Fruit fly (Drosophila melanogaster) whole organism, adult: ENCODE data around the gene CG7492.

ENCODE experiments used
- CG11617 ChIP-seq: fragments of 200-800 bp; sonication (Bioruptor generic); optimal IDR thresholded peaks from 2 replicates; lab custom pipeline; 2017; ENCODE audit warnings: mild to moderate bottlenecking, missing biosample characterization, missing genetic modification reagents, missing genetic modification characterization
- CG12768 ChIP-seq: fragments of 200-800 bp; sonication (Bioruptor generic); optimal IDR thresholded peaks from 2 replicates; lab custom pipeline; 2017; ENCODE audit warnings: missing biosample characterization, missing genetic modification characterization, mild to moderate bottlenecking, moderate library complexity, missing genetic modification reagents
- CG14711 ChIP-seq: fragments of 200-800 bp; sonication (Bioruptor generic); optimal IDR thresholded peaks from 2 replicates; lab custom pipeline; 2018; ENCODE audit warnings: missing biosample characterization, mild to moderate bottlenecking, missing genetic modification characterization, moderate library complexity
- CG1620 ChIP-seq: fragments of 200-800 bp; sonication (Bioruptor generic); optimal IDR thresholded peaks from 2 replicates; lab custom pipeline; 2016; ENCODE audit warnings: missing biosample characterization, missing genetic modification characterization
- CG33017 ChIP-seq: fragments of 200-800 bp; sonication (Bioruptor generic); optimal IDR thresholded peaks from 2 replicates; lab custom pipeline; 2018; ENCODE audit warnings: missing biosample characterization, mild to moderate bottlenecking, missing genetic modification characterization, moderate library complexity
- CG5204 ChIP-seq: fragments of 200-800 bp; sonication (Bioruptor generic); optimal IDR thresholded peaks from 2 replicates; lab custom pipeline; 2016; ENCODE audit warnings: missing biosample characterization, missing genetic modification characterization
- CG7045 ChIP-seq: fragments of 200-800 bp; sonication (Bioruptor generic); optimal IDR thresholded peaks from 2 replicates; lab custom pipeline; 2017; ENCODE audit warnings: missing biosample characterization, mild to moderate bottlenecking, missing genetic modification characterization
- CG7101 ChIP-seq: fragments of 200-800 bp; sonication (Bioruptor generic); optimal IDR thresholded peaks from 2 replicates; lab custom pipeline; 2018; ENCODE audit warnings: missing biosample characterization, mild to moderate bottlenecking, missing genetic modification characterization, moderate library complexity
- Clk ChIP-seq: fragments of 200-800 bp; sonication (Bioruptor generic); optimal IDR thresholded peaks from 2 replicates; lab custom pipeline; 2017; ENCODE audit warnings: missing biosample characterization, missing genetic modification characterization
- Crg-1 ChIP-seq: fragments of 200-800 bp; sonication (Bioruptor generic); optimal IDR thresholded peaks from 2 replicates; lab custom pipeline; 2016; ENCODE audit warnings: missing biosample characterization, missing genetic modification characterization
- Hr96 ChIP-seq: fragments of 200-800 bp; sonication (Bioruptor generic); optimal IDR thresholded peaks from 2 replicates; lab custom pipeline; 2016; ENCODE audit warnings: missing biosample characterization, missing genetic modification characterization
- Mnt ChIP-seq: fragments of 200-800 bp; sonication (Bioruptor generic); optimal IDR thresholded peaks from 2 replicates; lab custom pipeline; 2016; ENCODE audit warnings: missing biosample characterization, mild to moderate bottlenecking, missing genetic modification characterization
- bab1 ChIP-seq: fragments of 200-800 bp; sonication (Bioruptor generic); optimal IDR thresholded peaks from 3 replicates; lab custom pipeline; 2019; ENCODE audit warnings: missing biosample characterization, mild to moderate bottlenecking, missing genetic modification characterization, moderate library complexity
- cic ChIP-seq: fragments of 200-800 bp; sonication (Bioruptor generic); optimal IDR thresholded peaks from 2 replicates; lab custom pipeline; 2017; ENCODE audit warnings: missing biosample characterization, mild to moderate bottlenecking, missing genetic modification characterization, moderate library complexity
- cnc ChIP-seq, 2 experiments: fragments of >200 bp; optimal IDR thresholded peaks; 2 replicates each; lab custom pipeline; 2017
- kay ChIP-seq: fragments of 200-800 bp; sonication (Bioruptor generic); peaks from one replicate; lab custom pipeline; 2016; ENCODE audit warnings: missing biosample characterization, missing genetic modification characterization, borderline replicate concordance
- ovo ChIP-seq: fragments of 200-800 bp; sonication (Bioruptor generic); optimal IDR thresholded peaks from 2 replicates; lab custom pipeline; 2016; ENCODE audit warnings: missing biosample characterization, missing genetic modification characterization
- pad ChIP-seq: fragments of 200-800 bp; sonication (Bioruptor generic); optimal IDR thresholded peaks from 3 replicates; lab custom pipeline; 2017; ENCODE audit warnings: missing biosample characterization, missing genetic modification characterization, mild to moderate bottlenecking, moderate library complexity, missing genetic modification reagents
- tj ChIP-seq: fragments of 200-800 bp; sonication (Bioruptor generic); optimal IDR thresholded peaks from 3 replicates; lab custom pipeline; 2017; ENCODE audit warnings: missing biosample characterization, mild to moderate bottlenecking, missing genetic modification characterization, moderate library complexity
- toe ChIP-seq: fragments of 200-800 bp; sonication (Bioruptor generic); optimal IDR thresholded peaks from 2 replicates; lab custom pipeline; 2016; ENCODE audit warnings: missing biosample characterization, missing genetic modification characterization

Gene CG7492

DNA sequence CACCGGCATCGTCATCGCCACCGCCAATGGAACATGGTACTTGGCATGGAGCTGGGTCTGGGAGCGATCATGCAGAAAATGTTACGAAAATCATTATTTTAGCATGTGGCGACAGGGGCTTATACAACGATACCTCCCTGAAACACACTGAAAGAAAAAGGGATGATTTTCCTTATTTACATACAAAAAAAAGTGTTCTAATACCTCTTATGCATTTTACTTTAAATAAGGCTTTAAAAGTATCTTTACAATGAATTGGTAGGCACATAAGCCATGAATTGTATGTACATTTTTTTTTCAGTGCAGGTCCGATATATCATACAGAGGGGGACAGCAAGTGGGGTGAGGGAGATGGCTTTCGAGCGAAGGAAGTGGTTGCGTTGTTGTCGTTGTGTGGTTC is 40.3 kb downstream of the CG7492 start:
- TF ChIP-seq CG14711 (tag; lab: Kevin White, UChicago) (no peak), Crg-1 (GFP tag; lab: Kevin White, UChicago) (no peak), CG5204 (GFP tag; lab: Kevin White, UChicago) (no peak), tj (no peak), pad (GFP tag; lab: Kevin White, UChicago) (no peak), Mnt (GFP tag; lab: Kevin White, UChicago) (no peak), kay (GFP tag; lab: Kevin White, UChicago) (no peak), cic (GFP tag; lab: Kevin White, UChicago) (no peak)

DNA sequence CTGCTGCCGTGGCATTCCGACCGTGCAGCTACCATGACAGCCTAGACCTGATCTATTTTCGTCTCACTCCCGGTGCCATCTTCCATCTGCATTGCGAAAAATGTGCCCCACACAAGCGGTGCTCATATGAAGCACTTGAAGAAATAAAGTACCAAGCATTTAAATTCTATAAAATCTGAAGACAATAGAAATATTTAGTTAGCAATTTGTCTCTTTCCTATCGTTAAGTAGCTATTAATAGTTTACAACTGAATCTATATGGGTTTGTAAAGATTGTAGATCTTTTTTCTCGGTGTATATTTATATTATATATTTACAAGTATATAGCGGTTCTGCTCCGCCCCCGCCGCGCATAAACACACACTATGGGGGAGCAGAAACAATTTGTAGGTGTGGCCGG is 43.3 kb downstream of the CG7492 start:
- TF ChIP-seq Hr96 (GFP tag; lab: Kevin White, UChicago) (no peak), Mnt (GFP tag; lab: Kevin White, UChicago) (no peak), pad (GFP tag; lab: Kevin White, UChicago) (no peak), CG7045 (no peak), CG7101 (tag; lab: Kevin White, UChicago) (no peak), CG33017 (tag; lab: Kevin White, UChicago) (no peak), ovo (GFP tag; lab: Kevin White, UChicago) (no peak), CG12768 (GFP tag; lab: Kevin White, UChicago) (no peak), cic (GFP tag; lab: Kevin White, UChicago) (no peak), CG11617 (GFP tag; lab: Kevin White, UChicago) (no peak), cnc (optimal IDR thresholded peaks at IDR 0.05; lab: Kevin White, UChicago) (no peak), bab1 (GFP tag; lab: Kevin White, UChicago) (no peak), Crg-1 (GFP tag; lab: Kevin White, UChicago) (no peak), CG14711 (tag; lab: Kevin White, UChicago) (no peak), CG1620 (GFP tag; lab: Kevin White, UChicago) (no peak), CG5204 (GFP tag; lab: Kevin White, UChicago) (no peak), tj (no peak), Clk (GFP tag; lab: Kevin White, UChicago) (no peak), toe (GFP tag; lab: Kevin White, UChicago) (no peak)

dm6 chr3L:7610522-7610921 is 44.0 kb downstream of the CG7492 start:
- TF ChIP-seq ovo (GFP tag; lab: Kevin White, UChicago) = no peak
- TF ChIP-seq cnc (optimal IDR thresholded peaks at IDR 0.05; lab: Kevin White, UChicago) = no peak
- no peak for TF ChIP-seq tj
- TF ChIP-seq cic (GFP tag; lab: Kevin White, UChicago) = no peak
- no peak for TF ChIP-seq CG7045
- TF ChIP-seq CG5204 (GFP tag; lab: Kevin White, UChicago) = no peak
- TF ChIP-seq Hr96 (GFP tag; lab: Kevin White, UChicago) = no peak
- no peak for TF ChIP-seq Crg-1 (GFP tag; lab: Kevin White, UChicago)
- TF ChIP-seq Clk (GFP tag; lab: Kevin White, UChicago) = no peak
- TF ChIP-seq kay (GFP tag; lab: Kevin White, UChicago) = no peak
- TF ChIP-seq toe (GFP tag; lab: Kevin White, UChicago) = no peak
- TF ChIP-seq CG7101 (tag; lab: Kevin White, UChicago) = no peak
- TF ChIP-seq CG14711 (tag; lab: Kevin White, UChicago) = no peak
- TF ChIP-seq CG11617 (GFP tag; lab: Kevin White, UChicago) = no peak

- TF ChIP-seq kay (GFP tag; lab: Kevin White, UChicago) (no peak), Crg-1 (GFP tag; lab: Kevin White, UChicago) (no peak), toe (GFP tag; lab: Kevin White, UChicago) (no peak), tj (no peak), CG33017 (tag; lab: Kevin White, UChicago) (no peak), cnc (optimal IDR thresholded peaks at IDR 0.05; lab: Kevin White, UChicago) (no peak), CG5204 (GFP tag; lab: Kevin White, UChicago) (no peak), CG7045 (no peak), Hr96 (GFP tag; lab: Kevin White, UChicago) (no peak), CG1620 (GFP tag; lab: Kevin White, UChicago) (no peak), Mnt (GFP tag; lab: Kevin White, UChicago) (no peak), bab1 (GFP tag; lab: Kevin White, UChicago) (no peak), CG12768 (GFP tag; lab: Kevin White, UChicago) (no peak)
Measured at dm6 chr3L:7606336-7607001, 48.1 kb downstream of the CG7492 start.

DNA sequence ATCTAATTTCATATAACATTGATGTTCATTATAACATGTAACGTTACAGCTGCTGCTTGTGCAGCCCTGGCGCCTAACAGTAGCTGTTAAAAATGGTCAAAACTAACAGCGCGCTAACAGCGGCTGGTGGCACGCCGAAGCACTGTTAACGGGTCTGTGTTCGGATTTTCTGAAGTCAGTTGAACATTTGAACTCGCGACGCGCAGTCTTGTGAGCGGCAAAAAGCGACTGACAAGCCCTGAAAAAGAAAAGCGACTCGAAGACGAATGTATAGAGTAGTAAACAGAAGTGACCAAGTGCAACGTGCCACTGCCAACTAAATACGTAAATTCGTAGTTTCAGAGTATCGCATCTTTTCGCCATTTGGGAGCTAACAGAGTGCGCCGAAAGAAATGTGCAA is 49.7 kb downstream of the CG7492 start:
- TF ChIP-seq cic (GFP tag; lab: Kevin White, UChicago) = no peak

DNA sequence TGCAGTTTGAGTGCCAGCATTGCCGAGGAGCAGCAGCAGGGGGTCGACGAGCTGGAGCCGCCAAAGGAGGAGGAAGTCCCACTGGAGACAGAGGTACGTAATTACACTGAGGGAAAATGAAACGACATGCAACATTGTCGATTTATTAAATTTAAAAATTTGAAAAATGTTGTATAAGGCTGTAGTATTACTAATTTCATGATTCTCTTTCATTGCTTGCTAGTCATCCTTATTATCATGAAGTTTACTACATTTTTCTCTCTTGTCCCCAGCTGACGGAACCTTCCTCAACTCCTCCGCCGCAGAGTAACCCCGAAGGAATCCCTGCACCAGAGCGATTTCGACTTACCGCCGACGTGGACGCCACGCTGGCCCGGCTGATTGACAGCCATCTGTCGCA is 51.2 kb downstream of the CG7492 start:
- no peak for TF ChIP-seq Crg-1 (GFP tag; lab: Kevin White, UChicago)
- TF ChIP-seq Hr96 (GFP tag; lab: Kevin White, UChicago) = no peak
- TF ChIP-seq Clk (GFP tag; lab: Kevin White, UChicago) = no peak
- TF ChIP-seq CG5204 (GFP tag; lab: Kevin White, UChicago) = no peak
- no peak for TF ChIP-seq cnc (optimal IDR thresholded peaks at IDR 0.05; lab: Kevin White, UChicago)
- TF ChIP-seq CG14711 (tag; lab: Kevin White, UChicago) = no peak
- TF ChIP-seq tj = no peak
- TF ChIP-seq CG7101 (tag; lab: Kevin White, UChicago) = no peak
- no peak for TF ChIP-seq CG11617 (GFP tag; lab: Kevin White, UChicago)
- no peak for TF ChIP-seq CG7045
- no peak for TF ChIP-seq ovo (GFP tag; lab: Kevin White, UChicago)
